Worm (Caenorhabditis elegans): Measurements from ENCODE around the gene nrx-1.

nrx-1 gene

DNA sequence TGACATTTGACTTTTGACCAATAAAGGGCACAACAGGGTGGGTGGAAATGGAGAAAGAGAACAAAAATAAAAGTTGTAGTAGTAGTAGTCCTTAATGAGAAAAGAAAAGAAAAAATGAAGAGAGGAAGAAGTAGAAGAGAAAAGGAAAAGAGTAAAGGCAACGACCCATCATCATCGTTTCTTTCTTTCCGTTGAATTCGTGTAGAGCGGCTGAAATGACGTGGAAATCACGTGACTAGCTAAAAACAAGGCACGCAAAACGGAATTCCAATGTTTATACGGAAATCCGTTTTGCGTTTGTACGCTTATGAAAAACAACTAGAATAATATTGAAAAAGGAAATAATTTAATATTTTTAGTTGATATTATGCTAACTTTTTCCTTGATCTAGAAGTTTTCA is 42.8 kb downstream of the nrx-1 start:
- TF ChIP-seq fkh-10 (GFP tag; optimal IDR thresholded peaks at IDR 0.05): peak; percentile 65
- peak; percentile 28 for TF ChIP-seq nfya-1 (tag; optimal IDR thresholded peaks at IDR 0.05; ENCODE audit: insufficient read depth)
- TF ChIP-seq lin-15B (tag; optimal IDR thresholded peaks at IDR 0.05): no peak
- peak; percentile 11 for TF ChIP-seq nhr-43 (tag; optimal IDR thresholded peaks at IDR 0.05; ENCODE audit: poor library complexity, severe bottlenecking)
- peak; percentile 11 for TF ChIP-seq lin-39 (tag; optimal IDR thresholded peaks at IDR 0.05)
- no peak for TF ChIP-seq elt-3 (tag; optimal IDR thresholded peaks at IDR 0.05)
- TF ChIP-seq aly-2 (tag; optimal IDR thresholded peaks at IDR 0.05): no peak
- no peak for TF ChIP-seq skn-1 (tag; optimal IDR thresholded peaks at IDR 0.05)

DNA sequence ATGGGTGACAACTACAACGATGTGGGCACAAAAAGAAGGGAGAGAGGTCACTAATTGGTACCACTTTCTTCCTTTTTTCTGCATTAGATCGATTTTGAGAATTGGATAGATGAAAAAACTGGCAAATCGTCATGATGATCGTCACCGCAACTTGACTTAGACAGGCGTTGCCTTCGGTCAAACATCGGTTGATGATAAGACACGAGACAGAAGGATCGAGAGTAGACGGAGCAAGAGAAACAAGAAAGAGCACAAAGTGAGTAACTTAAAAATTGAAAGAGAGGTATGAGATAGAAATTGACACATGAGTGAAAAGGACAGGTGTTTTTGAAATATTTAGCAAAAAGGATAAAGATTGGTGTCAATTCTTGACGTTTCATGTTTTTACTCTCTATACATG is 45.2 kb downstream of the nrx-1 start:
- TF ChIP-seq lin-15B (tag; optimal IDR thresholded peaks at IDR 0.05): no peak
- peak; percentile 9 for TF ChIP-seq pqm-1 (tag; optimal IDR thresholded peaks at IDR 0.05)
- TF ChIP-seq egl-27 (tag; optimal IDR thresholded peaks at IDR 0.05): no peak
- no peak for TF ChIP-seq fos-1 (tag; optimal IDR thresholded peaks at IDR 0.05)
- TF ChIP-seq elt-2 (tag; optimal IDR thresholded peaks at IDR 0.05): peak; percentile 23
- TF ChIP-seq ceh-82 (tag; optimal IDR thresholded peaks at IDR 0.05): no peak

DNA sequence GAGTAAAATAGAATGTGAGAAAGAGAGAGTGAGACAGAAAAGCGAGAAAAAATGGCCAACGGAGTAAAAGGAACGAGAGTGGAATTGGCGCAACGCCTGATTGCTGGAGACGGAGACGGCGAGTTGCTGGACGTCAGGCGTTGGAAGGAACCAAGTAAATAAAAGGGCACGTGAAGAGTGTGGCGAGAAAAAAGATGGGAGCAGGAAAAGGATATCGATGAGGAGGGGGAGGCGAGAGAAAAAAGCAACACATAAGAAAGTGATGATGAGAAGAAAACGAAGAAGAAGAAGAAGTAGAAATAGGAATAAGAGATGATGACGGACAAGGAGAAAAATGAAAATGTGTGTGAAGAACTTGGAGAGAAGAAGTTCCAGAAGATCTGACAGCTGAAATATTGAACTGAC is 46.6 kb downstream of the nrx-1 start:
- TF ChIP-seq unc-39 (tag; optimal IDR thresholded peaks at IDR 0.05) (no peak), ceh-16 (tag; optimal IDR thresholded peaks at IDR 0.05) (no peak), skn-1 (tag; optimal IDR thresholded peaks at IDR 0.05) (peak; percentile 16), elt-1 (tag; optimal IDR thresholded peaks at IDR 0.05) (peak; percentile 49), nhr-12 (tag; optimal IDR thresholded peaks at IDR 0.05) (no peak), ceh-82 (tag; optimal IDR thresholded peaks at IDR 0.05) (peak; percentile 7), tbx-2 (tag; optimal IDR thresholded peaks at IDR 0.05) (peak; percentile 67), ama-1 (optimal IDR thresholded peaks at IDR 0.05) (no peak), fkh-10 (GFP tag; optimal IDR thresholded peaks at IDR 0.05) (peak; percentile 92), unc-62 (GFP tag; optimal IDR thresholded peaks at IDR 0.05) (peak; percentile 80), fos-1 (tag; optimal IDR thresholded peaks at IDR 0.05) (no peak), ztf-4 (tag; optimal IDR thresholded peaks at IDR 0.05) (no peak), snpc-4 (tag; optimal IDR thresholded peaks at IDR 0.05) (peak; percentile 47), lin-39 (tag; optimal IDR thresholded peaks at IDR 0.05) (peak; percentile 65), lin-15B (tag; optimal IDR thresholded peaks at IDR 0.05) (peak; percentile 45), elt-3 (tag; optimal IDR thresholded peaks at IDR 0.05) (no peak), egl-5 (tag; optimal IDR thresholded peaks at IDR 0.05) (peak; percentile 69), sea-2 (GFP tag; optimal IDR thresholded peaks at IDR 0.05) (no peak), nhr-43 (tag; optimal IDR thresholded peaks at IDR 0.05; ENCODE audit: poor library complexity, severe bottlenecking) (peak; percentile 60), nhr-77 (tag; optimal IDR thresholded peaks at IDR 0.05) (no peak), pqm-1 (tag; optimal IDR thresholded peaks at IDR 0.05) (peak; percentile 46), nhr-67 (tag; optimal IDR thresholded peaks at IDR 0.05) (no peak), ceh-28 (tag; optimal IDR thresholded peaks at IDR 0.05) (peak; percentile 60), R02D3.7 (tag; optimal IDR thresholded peaks at IDR 0.05) (peak; percentile 39), nhr-23 (tag; optimal IDR thresholded peaks at IDR 0.05) (peak; percentile 33), mml-1 (tag; optimal IDR thresholded peaks at IDR 0.05) (peak; percentile 55), nfya-1 (tag; optimal IDR thresholded peaks at IDR 0.05; ENCODE audit: insufficient read depth) (peak; percentile 87), daf-12 (tag; optimal IDR thresholded peaks at IDR 0.05) (no peak), ztf-11 (tag; optimal IDR thresholded peaks at IDR 0.05) (no peak), aly-2 (tag; optimal IDR thresholded peaks at IDR 0.05) (no peak), fkh-2 (tag; optimal IDR thresholded peaks at IDR 0.05) (peak; percentile 12), eor-1 (tag; optimal IDR thresholded peaks at IDR 0.05) (no peak), lsy-12 (tag; optimal IDR thresholded peaks at IDR 0.05) (peak; percentile 54), ZK546.5 (tag; optimal IDR thresholded peaks at IDR 0.05) (no peak), mdl-1 (tag; optimal IDR thresholded peaks at IDR 0.05) (peak; percentile 83), nhr-237 (tag; optimal IDR thresholded peaks at IDR 0.05) (no peak), hmg-11 (tag; optimal IDR thresholded peaks at IDR 0.05) (peak; percentile 90), ceh-9 (tag; optimal IDR thresholded peaks at IDR 0.05) (no peak), nhr-76 (tag; optimal IDR thresholded peaks at IDR 0.05) (no peak), egl-27 (tag; optimal IDR thresholded peaks at IDR 0.05) (peak; percentile 66), pha-4 (tag; optimal IDR thresholded peaks at IDR 0.05) (peak; percentile 92), nhr-28 (tag; optimal IDR thresholded peaks at IDR 0.05) (no peak), elt-2 (tag; optimal IDR thresholded peaks at IDR 0.05) (peak; percentile 36), nhr-11 (tag; optimal IDR thresholded peaks at IDR 0.05) (peak; percentile 56), zag-1 (tag; optimal IDR thresholded peaks at IDR 0.05) (peak; percentile 35), jun-1 (tag; optimal IDR thresholded peaks at IDR 0.05) (peak; percentile 71), nhr-25 (tag; optimal IDR thresholded peaks at IDR 0.05) (no peak)
